Worm (Caenorhabditis elegans): ENCODE measurements around the gene ent-7.

DNA sequence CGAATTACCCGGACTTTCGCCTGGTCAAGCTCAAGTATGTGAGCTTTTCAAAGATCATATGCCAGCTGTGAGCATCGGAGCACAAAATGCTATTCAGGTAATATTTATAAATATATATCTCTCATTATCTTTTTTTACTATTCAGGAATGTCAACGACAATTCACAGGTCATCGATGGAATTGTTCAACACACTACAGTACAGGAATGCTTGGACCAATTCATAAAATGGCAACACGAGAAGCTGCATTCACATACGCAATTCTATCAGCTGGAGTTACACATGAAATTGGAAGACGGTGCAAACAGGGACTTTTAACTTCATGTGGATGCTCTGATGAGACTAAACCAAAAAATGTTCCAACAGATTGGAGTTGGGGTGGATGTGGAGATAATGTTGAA lies 51.2 kb downstream of the ent-7 start:
- no peak for TF ChIP-seq ztf-11 (tag; optimal IDR thresholded peaks at IDR 0.05)
- TF ChIP-seq efl-3 (GFP tag; optimal IDR thresholded peaks at IDR 0.05), result no peak
- no peak for TF ChIP-seq lin-13 (GFP tag; optimal IDR thresholded peaks at IDR 0.05)
- no peak for TF ChIP-seq mdl-1 (tag; optimal IDR thresholded peaks at IDR 0.05)
- no peak for TF ChIP-seq alr-1 (tag; optimal IDR thresholded peaks at IDR 0.05; ENCODE audit: borderline replicate concordance)
- no peak for TF ChIP-seq unc-62 (GFP tag; optimal IDR thresholded peaks at IDR 0.05)
